Fruit fly (Drosophila melanogaster) whole organism, embryonic: ENCODE data around the gene Mst89B.

Experiments
- B-H2 ChIP-seq: fragments of 200-800 bp; sonication (Bioruptor generic); optimal IDR thresholded peaks from 2 replicates; lab custom pipeline; 2018; ENCODE audit warnings: missing biosample characterization, mild to moderate bottlenecking, missing genetic modification characterization
- CG11456 ChIP-seq: fragments of 200-800 bp; sonication (Bioruptor generic); IDR thresholded peaks from 3 replicates; pipeline ENCODE4 v1.3.6; 2022; ENCODE audit warnings: missing biosample characterization, missing genetic modification characterization
- CG11560 ChIP-seq: fragments of 200-800 bp; sonication (Bioruptor generic); IDR thresholded peaks from 3 replicates; pipeline ENCODE4 v1.3.6; 2022; ENCODE audit warnings: missing biosample characterization, missing genetic modification characterization
- CG13624 ChIP-seq: fragments of 200-800 bp; sonication (Bioruptor generic); optimal IDR thresholded peaks from 2 replicates; lab custom pipeline; 2016; ENCODE audit warnings: missing biosample characterization, missing genetic modification characterization
- CG13775 ChIP-seq: fragments of 200-800 bp; sonication (Bioruptor generic); optimal IDR thresholded peaks from 3 replicates; lab custom pipeline; 2017; ENCODE audit warnings: missing biosample characterization, mild to moderate bottlenecking, missing genetic modification characterization
- CG13894 ChIP-seq: fragments of 200-800 bp; sonication (Bioruptor generic); optimal IDR thresholded peaks from 3 replicates; lab custom pipeline; 2018; ENCODE audit warnings: missing biosample characterization, mild to moderate bottlenecking, missing genetic modification characterization, moderate library complexity
- CG14014 ChIP-seq: fragments of 200-800 bp; sonication (Bioruptor generic); IDR thresholded peaks from 2 replicates; pipeline ENCODE4 v1.3.6; 2022; ENCODE audit warnings: missing biosample characterization, missing genetic modification characterization
- CG14860 ChIP-seq: fragments of 200-800 bp; sonication (Bioruptor generic); IDR thresholded peaks from 3 replicates; pipeline ENCODE4 v1.3.6; 2022; ENCODE audit warnings: missing biosample characterization, missing genetic modification characterization; ENCODE audit not compliant: partially characterized antibody
- CG15269 ChIP-seq: fragments of 200-800 bp; sonication (Bioruptor generic); optimal IDR thresholded peaks from 2 replicates; lab custom pipeline; 2018; ENCODE audit warnings: missing biosample characterization, mild to moderate bottlenecking, missing genetic modification characterization, moderate library complexity
- CG16813 ChIP-seq: fragments of 200-800 bp; sonication (Bioruptor generic); IDR thresholded peaks from 3 replicates; pipeline ENCODE4 v1.3.6; 2022; ENCODE audit warnings: missing biosample characterization, missing genetic modification characterization; ENCODE audit not compliant: partially characterized antibody
- CG16815 ChIP-seq: fragments of 200-800 bp; sonication (Bioruptor generic); optimal IDR thresholded peaks from 3 replicates; lab custom pipeline; 2017; ENCODE audit warnings: missing biosample characterization, mild to moderate bottlenecking, missing genetic modification characterization
- CG17829 ChIP-seq: fragments of 200-800 bp; optimal IDR thresholded peaks from 2 replicates; lab custom pipeline; 2019; ENCODE audit warnings: missing biosample characterization, mild to moderate bottlenecking, missing genetic modification characterization, moderate library complexity
- CG2678 ChIP-seq: fragments of 200-800 bp; sonication (Bioruptor generic); optimal IDR thresholded peaks from 3 replicates; lab custom pipeline; 2019; ENCODE audit warnings: missing biosample characterization, mild to moderate bottlenecking, missing genetic modification characterization, moderate library complexity
- CG30431 ChIP-seq: fragments of 200-800 bp; sonication (Bioruptor generic); optimal IDR thresholded peaks from 2 replicates; lab custom pipeline; 2017; ENCODE audit warnings: missing biosample characterization, missing genetic modification characterization
- CG6689 ChIP-seq: fragments of 200-800 bp; sonication (Bioruptor generic); IDR thresholded peaks from 2 replicates; pipeline ENCODE4 v1.3.6; 2022; ENCODE audit warnings: missing biosample characterization, missing genetic modification characterization
- CG6813 ChIP-seq: fragments of 200-800 bp; sonication (Bioruptor generic); optimal IDR thresholded peaks from 2 replicates; lab custom pipeline; 2017; ENCODE audit warnings: missing biosample characterization, missing genetic modification characterization, mild to moderate bottlenecking, moderate library complexity, missing genetic modification reagents
- CG6854 ChIP-seq: fragments of 200-800 bp; sonication (Bioruptor generic); optimal IDR thresholded peaks from 3 replicates; lab custom pipeline; 2017; ENCODE audit warnings: missing biosample characterization, mild to moderate bottlenecking, missing genetic modification characterization
- CG8290 ChIP-seq, 3 experiments: fragments of 200-800 bp; sonication (Bioruptor generic); optimal IDR thresholded peaks; 2 replicates each; lab custom pipeline; 2016 to 2019; ENCODE audit warnings: missing biosample characterization in 3 of 3, missing genetic modification characterization in 3 of 3, mild to moderate bottlenecking in 2 of 3, moderate library complexity in 1 of 3
- CG9437 ChIP-seq: fragments of 200-800 bp; sonication (Bioruptor generic); optimal IDR thresholded peaks from 2 replicates; lab custom pipeline; 2018; ENCODE audit warnings: missing biosample characterization, mild to moderate bottlenecking, missing genetic modification characterization
- CG9727 ChIP-seq: fragments of 200-800 bp; sonication (Bioruptor generic); optimal IDR thresholded peaks from 3 replicates; lab custom pipeline; 2017; ENCODE audit warnings: missing biosample characterization, mild to moderate bottlenecking, missing genetic modification characterization
- Drgx ChIP-seq: fragments of 200-800 bp; sonication (Bioruptor generic); IDR thresholded peaks from 2 replicates; pipeline ENCODE4 v1.3.6; 2022; ENCODE audit warnings: missing biosample characterization, missing genetic modification characterization
- Hand ChIP-seq: fragments of 200-800 bp; sonication (Bioruptor generic); optimal IDR thresholded peaks from 2 replicates; lab custom pipeline; 2017; ENCODE audit warnings: mild to moderate bottlenecking, missing biosample characterization, missing genetic modification reagents, missing genetic modification characterization
- Hr39 ChIP-seq: fragments of >200 bp; optimal IDR thresholded peaks from 2 replicates; lab custom pipeline; 2017
- MTF-1 ChIP-seq: fragments of 200-800 bp; sonication (Bioruptor generic); optimal IDR thresholded peaks from 2 replicates; lab custom pipeline; 2018; ENCODE audit warnings: missing biosample characterization, mild to moderate bottlenecking, missing genetic modification characterization, borderline replicate concordance
- Med ChIP-seq: fragments of 200-800 bp; sonication (Bioruptor generic); peaks from one replicate; lab custom pipeline; 2016; ENCODE audit warnings: missing biosample characterization, missing genetic modification characterization, mild to moderate bottlenecking, inconsistent platforms, moderate library complexity
- NFAT ChIP-seq: fragments of 200-800 bp; sonication (Bioruptor generic); IDR thresholded peaks from 2 replicates; pipeline ENCODE4 v1.3.6; 2022; ENCODE audit warnings: missing biosample characterization, missing genetic modification characterization
- NK7.1 ChIP-seq: fragments of 200-800 bp; sonication (Bioruptor generic); optimal IDR thresholded peaks from 3 replicates; lab custom pipeline; 2016; ENCODE audit warnings: missing biosample characterization, missing genetic modification characterization
- Neu2 ChIP-seq: fragments of 200-800 bp; sonication (Bioruptor generic); optimal IDR thresholded peaks from 3 replicates; lab custom pipeline; 2016; ENCODE audit warnings: missing biosample characterization, missing genetic modification characterization, borderline replicate concordance
- Nf-YA ChIP-seq: fragments of 200-800 bp; sonication (Bioruptor generic); IDR thresholded peaks from 2 replicates; pipeline ENCODE4 v1.3.6; 2022; ENCODE audit warnings: missing biosample characterization, missing genetic modification characterization
- Oaz ChIP-seq: fragments of 200-800 bp; sonication (Bioruptor generic); IDR thresholded peaks from 2 replicates; pipeline ENCODE4 v1.3.6; 2022; ENCODE audit warnings: missing biosample characterization, missing genetic modification characterization
- Optix ChIP-seq: fragments of 200-800 bp; sonication (Bioruptor generic); IDR thresholded peaks from 3 replicates; pipeline ENCODE4 v1.3.6; 2022; ENCODE audit warnings: missing biosample characterization, missing genetic modification characterization
- PHDP ChIP-seq: fragments of 200-800 bp; sonication (Bioruptor generic); optimal IDR thresholded peaks from 3 replicates; lab custom pipeline; 2018; ENCODE audit warnings: missing biosample characterization, mild to moderate bottlenecking, missing genetic modification characterization, moderate library complexity
- Six4 ChIP-seq: fragments of 200-800 bp; sonication (Bioruptor generic); optimal IDR thresholded peaks from 2 replicates; lab custom pipeline; 2016; ENCODE audit warnings: missing biosample characterization, missing genetic modification characterization
- Sox102F ChIP-seq: fragments of 200-800 bp; sonication (Bioruptor generic); optimal IDR thresholded peaks from 2 replicates; lab custom pipeline; 2018; ENCODE audit warnings: missing biosample characterization, mild to moderate bottlenecking, missing genetic modification characterization, moderate library complexity
- Vsx1 ChIP-seq: fragments of 200-800 bp; sonication (Bioruptor generic); optimal IDR thresholded peaks from 2 replicates; lab custom pipeline; 2017; ENCODE audit warnings: missing biosample characterization, mild to moderate bottlenecking, missing genetic modification characterization, missing genetic modification reagents
- bab2 ChIP-seq: fragments of 200-800 bp; sonication (Bioruptor generic); optimal IDR thresholded peaks from 2 replicates; lab custom pipeline; 2016; ENCODE audit warnings: missing biosample characterization, missing genetic modification characterization
- cas ChIP-seq: fragments of 200-800 bp; sonication (Bioruptor generic); IDR thresholded peaks from 2 replicates; pipeline ENCODE4 v1.3.6; 2022; ENCODE audit warnings: missing biosample characterization, missing genetic modification characterization
- cato ChIP-seq: fragments of 200-800 bp; sonication (Bioruptor generic); optimal IDR thresholded peaks from 2 replicates; lab custom pipeline; 2016; ENCODE audit warnings: missing biosample characterization, missing genetic modification characterization, borderline replicate concordance
- croc ChIP-seq: fragments of 200-800 bp; sonication (Bioruptor generic); conservative IDR thresholded peaks from 3 replicates; pipeline ENCODE4 v1.3.6; 2022; ENCODE audit warnings: missing biosample characterization, missing genetic modification characterization
- jumu ChIP-seq: fragments of 200-800 bp; sonication (Bioruptor generic); optimal IDR thresholded peaks from 3 replicates; lab custom pipeline; 2016; ENCODE audit warnings: missing biosample characterization, missing genetic modification characterization
- nom ChIP-seq: fragments of 200-800 bp; sonication (Bioruptor generic); optimal IDR thresholded peaks from 2 replicates; lab custom pipeline; 2017; ENCODE audit warnings: missing biosample characterization, missing genetic modification characterization, mild to moderate bottlenecking, moderate library complexity, missing genetic modification reagents
- oc ChIP-seq: fragments of 200-800 bp; sonication (Bioruptor generic); optimal IDR thresholded peaks from 2 replicates; lab custom pipeline; 2018; ENCODE audit warnings: missing biosample characterization, mild to moderate bottlenecking, missing genetic modification characterization, moderate library complexity
- org-1 ChIP-seq: fragments of 200-800 bp; sonication (Bioruptor generic); optimal IDR thresholded peaks from 2 replicates; lab custom pipeline; 2017; ENCODE audit warnings: missing biosample characterization, missing genetic modification characterization
- otp ChIP-seq: fragments of 200-800 bp; sonication (Bioruptor generic); IDR thresholded peaks from 3 replicates; pipeline ENCODE4, ENCODE4 v1.3.6; 2022; ENCODE audit warnings: missing biosample characterization, missing genetic modification characterization
- pnt ChIP-seq: fragments of 200-800 bp; sonication (Bioruptor generic); optimal IDR thresholded peaks from 3 replicates; lab custom pipeline; 2016; ENCODE audit warnings: missing biosample characterization, missing genetic modification characterization
- sna ChIP-seq: fragments of 200-800 bp; sonication (Bioruptor generic); IDR thresholded peaks from 2 replicates; pipeline ENCODE4 v1.3.6; 2022; ENCODE audit warnings: missing biosample characterization, missing genetic modification characterization; ENCODE audit not compliant: partially characterized antibody
- tgo ChIP-seq: fragments of 200-800 bp; sonication (Bioruptor generic); IDR thresholded peaks from 3 replicates; pipeline ENCODE4 v1.3.6; 2022; ENCODE audit warnings: missing biosample characterization, missing genetic modification characterization
- vfl ChIP-seq: fragments of 200-800 bp; sonication (Bioruptor generic); optimal IDR thresholded peaks from 2 replicates; lab custom pipeline; 2016; ENCODE audit warnings: missing biosample characterization, missing genetic modification characterization
- vvl ChIP-seq: fragments of 200-800 bp; sonication (Bioruptor generic); IDR thresholded peaks from 2 replicates; pipeline ENCODE4 v1.3.6; 2022; ENCODE audit warnings: missing biosample characterization, missing genetic modification characterization
- z ChIP-seq: fragments of 200-800 bp; sonication (Bioruptor generic); IDR thresholded peaks from 3 replicates; pipeline ENCODE4 v1.3.6; 2022; ENCODE audit warnings: missing biosample characterization, missing genetic modification characterization
- zfh1 ChIP-seq: fragments of 200-800 bp; sonication (Bioruptor generic); IDR thresholded peaks from 3 replicates; pipeline ENCODE4 v1.3.6; 2022; ENCODE audit warnings: missing biosample characterization, missing genetic modification characterization

Mst89B gene

DNA sequence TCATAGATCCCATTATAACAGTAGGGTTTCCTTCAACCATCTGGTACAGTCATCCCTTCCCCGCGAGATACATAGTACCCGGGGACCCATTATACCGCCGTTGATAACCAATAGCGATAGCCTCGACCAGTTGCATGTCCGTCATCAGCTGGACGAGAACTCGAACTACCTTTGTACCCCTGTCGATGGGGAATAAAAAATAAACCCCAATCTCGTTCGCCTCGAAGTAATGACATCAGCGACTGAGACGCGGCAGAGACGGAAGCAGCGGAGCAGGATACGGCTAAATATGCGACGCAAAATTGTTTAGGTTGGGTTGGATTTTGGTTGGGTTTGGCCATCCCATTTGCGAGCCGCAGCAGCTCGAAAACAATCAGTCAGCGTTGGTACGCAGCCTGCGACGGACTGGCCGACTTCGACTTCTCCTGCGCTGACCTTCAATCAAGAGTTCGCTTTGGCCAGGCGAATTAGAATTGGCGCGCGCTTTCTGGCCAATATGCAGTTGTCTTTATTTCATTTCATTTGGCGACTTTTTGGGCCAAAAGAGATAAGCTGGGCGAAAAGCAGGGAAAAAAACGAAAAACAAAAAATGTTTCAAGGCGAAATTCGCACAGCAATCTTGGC, 26.2 kb upstream of the Mst89B start:
- no peak for TF ChIP-seq Nf-YA (GFP tag; lab: Robert Waterston, UW)
- TF ChIP-seq CG9437 (GFP tag; lab: Kevin White, UChicago) = no peak
- TF ChIP-seq Drgx (GFP tag; lab: Robert Waterston, UW) = no peak
- TF ChIP-seq Sox102F = no peak
- TF ChIP-seq croc = no peak
- TF ChIP-seq CG9727 = peak; percentile 7
- TF ChIP-seq CG11560 (tag; lab: Robert Waterston, UW) = no peak
- no peak for TF ChIP-seq cas
- TF ChIP-seq pnt (GFP tag; lab: Kevin White, UChicago) = no peak
- TF ChIP-seq CG6813 (GFP tag; lab: Kevin White, UChicago) = no peak
- no peak for TF ChIP-seq Hand
- no peak for TF ChIP-seq otp (GFP tag; lab: Robert Waterston, UW)
- peak; percentile 19 for TF ChIP-seq bab2
- TF ChIP-seq Oaz (GFP tag; lab: Robert Waterston, UW) = no peak
- TF ChIP-seq Vsx1 (GFP tag; lab: Kevin White, UChicago) = no peak
- TF ChIP-seq Hr39 = no peak
- peak; percentile 66 for TF ChIP-seq CG13894 (tag; lab: Kevin White, UChicago)
- TF ChIP-seq CG8290 (GFP tag; optimal IDR thresholded peaks at IDR 0.05; lab: Kevin White, UChicago) = no peak
- peak in 1 of 2 experiments; percentile 35 for TF ChIP-seq CG8290 (tag; optimal IDR thresholded peaks at IDR 0.05; lab: Kevin White, UChicago)
- no peak for TF ChIP-seq CG15269 (tag; lab: Kevin White, UChicago)
- TF ChIP-seq CG30431 (GFP tag; lab: Kevin White, UChicago) = no peak
- TF ChIP-seq CG13624 (GFP tag; lab: Kevin White, UChicago) = peak; percentile 18
- no peak for TF ChIP-seq Med (GFP tag; lab: Kevin White, UChicago)
- no peak for TF ChIP-seq CG13775 (GFP tag; lab: Kevin White, UChicago)
- peak; percentile 4 for TF ChIP-seq jumu (GFP tag; lab: Kevin White, UChicago)
- no peak for TF ChIP-seq z (GFP tag; lab: Robert Waterston, UW)
- TF ChIP-seq oc = no peak
- no peak for TF ChIP-seq vvl (GFP tag; lab: Robert Waterston, UW)
- TF ChIP-seq Neu2 (GFP tag; lab: Kevin White, UChicago) = no peak
- no peak for TF ChIP-seq tgo (GFP tag; lab: Robert Waterston, UW)
- no peak for TF ChIP-seq zfh1 (GFP tag; lab: Robert Waterston, UW)
- TF ChIP-seq org-1 (GFP tag; lab: Kevin White, UChicago) = peak; percentile 29
- no peak for TF ChIP-seq MTF-1
- TF ChIP-seq NK7.1 = no peak
- TF ChIP-seq nom (GFP tag; lab: Kevin White, UChicago) = peak; percentile 37
- no peak for TF ChIP-seq cato
- no peak for TF ChIP-seq Six4 (GFP tag; lab: Kevin White, UChicago)
- no peak for TF ChIP-seq CG16815
- TF ChIP-seq CG6689 (GFP tag; lab: Robert Waterston, UW) = no peak
- TF ChIP-seq NFAT (GFP tag; lab: Robert Waterston, UW) = no peak
- peak; percentile 22 for TF ChIP-seq vfl (GFP tag; lab: Kevin White, UChicago)
- TF ChIP-seq PHDP = no peak
- TF ChIP-seq CG14860 (GFP tag; lab: Robert Waterston, UW) = no peak
- no peak for TF ChIP-seq CG16813 (GFP tag; lab: Robert Waterston, UW)
- TF ChIP-seq CG11456 (GFP tag; lab: Robert Waterston, UW) = no peak
- TF ChIP-seq CG17829 = no peak
- TF ChIP-seq CG6854 (GFP tag; lab: Kevin White, UChicago) = no peak
- TF ChIP-seq CG14014 (GFP tag; lab: Robert Waterston, UW) = no peak
- TF ChIP-seq B-H2 (GFP tag; lab: Kevin White, UChicago) = no peak
- TF ChIP-seq Optix (GFP tag; lab: Robert Waterston, UW) = no peak
- TF ChIP-seq CG2678 (tag; lab: Kevin White, UChicago) = no peak
- TF ChIP-seq sna (GFP tag; lab: Robert Waterston, UW) = no peak
